Worm (Caenorhabditis elegans): ENCODE measurements around the gene bigr-1.

ce11 chrII:11177376-11177775 lies 4.1 kb upstream of the bigr-1 start, which contains the start of gene F37H8.6:
- TF ChIP-seq nhr-28 (tag; optimal IDR thresholded peaks at IDR 0.05) (no peak), lin-13 (tag; optimal IDR thresholded peaks at IDR 0.05) (no peak), elt-1 (tag; optimal IDR thresholded peaks at IDR 0.05; ENCODE audit: borderline replicate concordance, insufficient read depth) (no peak), ztf-11 (tag; optimal IDR thresholded peaks at IDR 0.05) (no peak), unc-62 (GFP tag; optimal IDR thresholded peaks at IDR 0.05) (no peak), unc-39 (tag; optimal IDR thresholded peaks at IDR 0.05) (no peak), snpc-4 (tag; optimal IDR thresholded peaks at IDR 0.05) (no peak), pha-4 (tag; optimal IDR thresholded peaks at IDR 0.05) (no peak), nhr-76 (tag; optimal IDR thresholded peaks at IDR 0.05) (no peak), mep-1 (tag; optimal IDR thresholded peaks at IDR 0.05) (no peak), sptf-1 (tag; optimal IDR thresholded peaks at IDR 0.05) (no peak), nhr-12 (tag; optimal IDR thresholded peaks at IDR 0.05) (no peak), blmp-1 (tag; optimal IDR thresholded peaks at IDR 0.05) (no peak)
